Worm (Caenorhabditis elegans): Measurements from ENCODE around the gene C49G7.13.

ce11 chrV:4029627-4030026, 6.3 kb upstream of the C49G7.13 start:
- TF ChIP-seq unc-62 (GFP tag; optimal IDR thresholded peaks at IDR 0.05) (no peak), peb-1 (tag; optimal IDR thresholded peaks at IDR 0.05) (no peak), skn-1 (tag; optimal IDR thresholded peaks at IDR 0.05) (no peak), blmp-1 (tag; optimal IDR thresholded peaks at IDR 0.05; ENCODE audit: insufficient read depth) (no peak), dmd-4 (tag; optimal IDR thresholded peaks at IDR 0.05) (no peak), nhr-237 (tag; optimal IDR thresholded peaks at IDR 0.05) (no peak), aly-2 (tag; optimal IDR thresholded peaks at IDR 0.05) (no peak), elt-3 (tag; optimal IDR thresholded peaks at IDR 0.05) (no peak), nhr-11 (tag; optimal IDR thresholded peaks at IDR 0.05) (no peak), alr-1 (tag; optimal IDR thresholded peaks at IDR 0.05) (no peak), lsy-2 (tag; optimal IDR thresholded peaks at IDR 0.05) (no peak), R02D3.7 (tag; optimal IDR thresholded peaks at IDR 0.05) (no peak)
